Fruit fly (Drosophila melanogaster): ENCODE results near the gene Nha2.
A peak's percentile ranks its signal among the peaks of the same experiment; 100 is the strongest.

Gene Nha2

dm6 chr3R:23046529-23046943, 48.2 kb upstream of the Nha2 start (continued):
- TF ChIP-seq H2.0 (GFP tag; IDR thresholded peaks at IDR 0.05) (peak; percentile 38; the same call in 1 of the 2 replicates), D (optimal IDR thresholded peaks at IDR 0.05) (no peak), D (GFP tag; optimal IDR thresholded peaks at IDR 0.05) (no peak), CG3847 (GFP tag; IDR thresholded peaks at IDR 0.05) (peak; percentile 48), zen2 (GFP tag; IDR thresholded peaks at IDR 0.05; ENCODE audit: partially characterized antibody) (no peak), tin (GFP tag; optimal IDR thresholded peaks at IDR 0.05) (no peak), Drgx (GFP tag; IDR thresholded peaks at IDR 0.05) (peak; percentile 79), Xrp1 (GFP tag; IDR thresholded peaks at IDR 0.05) (peak; percentile 31; the same call in 1 of the 2 replicates), ttk (GFP tag; IDR thresholded peaks at IDR 0.05) (0 out of 2 replicates have a peak, but pooled peaks have one; percentile 29), CG12155 (GFP tag; optimal IDR thresholded peaks at IDR 0.05) (peak; percentile 32), CG10959 (GFP tag; IDR thresholded peaks at IDR 0.05) (no peak), dysf (GFP tag; IDR thresholded peaks at IDR 0.05) (peak; percentile 70; the same call in 2 of the 3 replicates), CG12104 (GFP tag; optimal IDR thresholded peaks at IDR 0.05) (no peak), E2f1 (GFP tag; IDR thresholded peaks at IDR 0.05) (peak; percentile 40; the same call in 1 of the 2 replicates), CG3065 (GFP tag; optimal IDR thresholded peaks at IDR 0.05) (no peak), CG4730 (GFP tag; IDR thresholded peaks at IDR 0.05) (peak; percentile 50), Optix (GFP tag; IDR thresholded peaks at IDR 0.05) (0 out of 3 replicates have a peak, but pooled peaks have one; percentile 29), sna (GFP tag; IDR thresholded peaks at IDR 0.05; ENCODE audit: partially characterized antibody) (no peak), Mes4 (GFP tag; optimal IDR thresholded peaks at IDR 0.05) (no peak), nerfin-2 (GFP tag; IDR thresholded peaks at IDR 0.05; ENCODE audit: partially characterized antibody) (no peak), CG6854 (GFP tag; optimal IDR thresholded peaks at IDR 0.05) (no peak), Mrtf (GFP tag; IDR thresholded peaks at IDR 0.05) (peak; percentile 55; the same call in 1 of the 3 replicates), vfl (GFP tag; optimal IDR thresholded peaks at IDR 0.05) (peak; percentile 26), HLH54F (GFP tag; optimal IDR thresholded peaks at IDR 0.05) (peak; percentile 67), hkb (optimal IDR thresholded peaks at IDR 0.05) (no peak), hkb (GFP tag; IDR thresholded peaks at IDR 0.05) (peak; percentile 64; the same call in 1 of the 2 replicates), cg (GFP tag; optimal IDR thresholded peaks at IDR 0.05) (peak; percentile 17), CG12071 (GFP tag; optimal IDR thresholded peaks at IDR 0.05) (peak; percentile 6), CG14014 (GFP tag; IDR thresholded peaks at IDR 0.05) (peak; percentile 65), Stat92E (GFP tag; optimal IDR thresholded peaks at IDR 0.05) (no peak), mld (GFP tag; IDR thresholded peaks at IDR 0.05; ENCODE audit: partially characterized antibody) (no peak), pfk (GFP tag; optimal IDR thresholded peaks at IDR 0.05) (no peak), ash1 (GFP tag; optimal IDR thresholded peaks at IDR 0.05) (no peak), CG31365 (tag; optimal IDR thresholded peaks at IDR 0.05) (no peak), CG11695 (GFP tag; IDR thresholded peaks at IDR 0.05) (peak; percentile 61; the same call in 1 of the 3 replicates), CG3838 (GFP tag; optimal IDR thresholded peaks at IDR 0.05) (no peak), Spps (tag; optimal IDR thresholded peaks at IDR 0.05) (no peak), D19B (GFP tag; optimal IDR thresholded peaks at IDR 0.05) (peak; percentile 4), Poxn (GFP tag; IDR thresholded peaks at IDR 0.05) (no peak), Hand (GFP tag; optimal IDR thresholded peaks at IDR 0.05) (no peak), CG12236 (GFP tag; optimal IDR thresholded peaks at IDR 0.05) (no peak), CG18599 (GFP tag; optimal IDR thresholded peaks at IDR 0.05) (peak; percentile 45), CG14965 (GFP tag; optimal IDR thresholded peaks at IDR 0.05; ENCODE audit: borderline replicate concordance) (no peak), CG14667 (GFP tag; IDR thresholded peaks at IDR 0.05) (0 out of 2 replicates have a peak, but pooled peaks have one; percentile 12), CG10321 (GFP tag; IDR thresholded peaks at IDR 0.05) (no peak), ind (GFP tag; optimal IDR thresholded peaks at IDR 0.05) (peak; percentile 37), B-H2 (GFP tag; optimal IDR thresholded peaks at IDR 0.05) (no peak), ham (GFP tag; IDR thresholded peaks at IDR 0.05) (no peak), sqz (GFP tag; optimal IDR thresholded peaks at IDR 0.05) (no peak), fd3F (GFP tag; optimal IDR thresholded peaks at IDR 0.05) (peak; percentile 41), Doc3 (GFP tag; IDR thresholded peaks at IDR 0.05; ENCODE audit: partially characterized antibody) (no peak)

Data from whole organism, embryonic.